Worm (Caenorhabditis elegans) whole organism, early embryonic: ENCODE data around the gene srlf-1.

Experiments used
- B0310.2 ChIP-seq: sonication (generic microtip); optimal IDR thresholded peaks from 2 replicates; lab custom pipeline; 2016; ENCODE audit warnings: mild to moderate bottlenecking, missing genetic modification characterization, missing compliant biosample characterization
- F13C5.2 ChIP-seq: sonication (generic microtip); optimal IDR thresholded peaks from 2 replicates; lab custom pipeline; 2017; ENCODE audit warnings: mild to moderate bottlenecking, missing genetic modification characterization, inconsistent platforms, missing compliant biosample characterization
- ama-1 ChIP-seq: fragments of 150-350 bp; optimal IDR thresholded peaks from 2 replicates; lab custom pipeline; 2014
- ceh-13 ChIP-seq: fragments of 200-800 bp; sonication (Bioruptor generic); optimal IDR thresholded peaks from 2 replicates; lab custom pipeline; 2018; ENCODE audit warnings: mild to moderate bottlenecking, missing genetic modification characterization, missing compliant biosample characterization
- ceh-36 ChIP-seq: sonication (generic microtip); optimal IDR thresholded peaks from 2 replicates; lab custom pipeline; 2016; ENCODE audit warnings: missing genetic modification characterization, inconsistent platforms, missing compliant biosample characterization
- flt-1 ChIP-seq: fragments of 200-800 bp; sonication (Bioruptor generic); IDR thresholded peaks from 2 replicates; pipeline ENCODE4 v1.3.6; 2022; ENCODE audit warnings: missing genetic modification characterization, missing compliant biosample characterization
- hmbx-1 ChIP-seq: sonication (generic microtip); optimal IDR thresholded peaks from 2 replicates; lab custom pipeline; 2016; ENCODE audit warnings: mild to moderate bottlenecking, missing genetic modification characterization, missing compliant biosample characterization
- hmg-4 ChIP-seq: fragments of 200-800 bp; sonication (Bioruptor generic); optimal IDR thresholded peaks from 2 replicates; lab custom pipeline; 2018; ENCODE audit warnings: mild to moderate bottlenecking, missing genetic modification characterization, missing compliant biosample characterization
- hnd-1 ChIP-seq: sonication (generic microtip); optimal IDR thresholded peaks from 2 replicates; lab custom pipeline; 2016; ENCODE audit warnings: missing genetic modification characterization, missing compliant biosample characterization
- pes-1 ChIP-seq: fragments of 200-800 bp; sonication (Bioruptor generic); IDR thresholded peaks from 2 replicates; pipeline ENCODE4 v1.3.6; 2022; ENCODE audit warnings: missing genetic modification reagents, missing genetic modification characterization, missing compliant biosample characterization
- scrt-1 ChIP-seq: fragments of 200-800 bp; sonication (Bioruptor generic); IDR thresholded peaks from 2 replicates; pipeline ENCODE4 v1.3.6; 2022; ENCODE audit warnings: missing genetic modification characterization, missing compliant biosample characterization
- sea-1 ChIP-seq: fragments of 200-800 bp; sonication (Bioruptor generic); conservative IDR thresholded peaks from 2 replicates; pipeline ENCODE4 v1.3.6; 2022; ENCODE audit warnings: missing genetic modification characterization, missing compliant biosample characterization
- tbx-37 ChIP-seq: fragments of 200-800 bp; sonication (Bioruptor generic); conservative IDR thresholded peaks from 2 replicates; pipeline ENCODE4 v1.3.6; 2022; ENCODE audit warnings: missing genetic modification reagents, missing genetic modification characterization, missing compliant biosample characterization

ce11 chrII:7809358-7809914, 19.0 kb downstream of the srlf-1 start:
- TF ChIP-seq scrt-1 (GFP tag; lab: Robert Waterston, UW) (no peak), F13C5.2 (tag; lab: Kevin White, UChicago) (no peak), B0310.2 (no peak), hmbx-1 (tag; lab: Kevin White, UChicago) (no peak), ama-1 (lab: Kevin White, UChicago) (no peak), ceh-13 (GFP tag; lab: Kevin White, UChicago) (no peak), ceh-36 (tag; lab: Kevin White, UChicago) (peak; percentile 4), flt-1 (GFP tag; lab: Robert Waterston, UW) (no peak), pes-1 (no peak), tbx-37 (GFP tag; lab: Robert Waterston, UW) (no peak), hmg-4 (GFP tag; lab: Kevin White, UChicago) (peak; percentile 58), hnd-1 (tag; lab: Kevin White, UChicago) (no peak), sea-1 (GFP tag; lab: Robert Waterston, UW) (no peak)
